Worm (Caenorhabditis elegans) whole organism, L1 larva: ENCODE results near the gene C06C3.7.

Experiments used
- C04F5.9 ChIP-seq: sonication (generic microtip); optimal IDR thresholded peaks from 2 replicates; lab custom pipeline; 2016; ENCODE audit warnings: missing genetic modification characterization, missing compliant biosample characterization
- C34B4.2 ChIP-seq: sonication (generic microtip); optimal IDR thresholded peaks from 2 replicates; lab custom pipeline; 2017; ENCODE audit warnings: mild to moderate bottlenecking, missing genetic modification characterization, missing compliant biosample characterization
- F16B12.6 ChIP-seq: fragments of 150-350 bp; optimal IDR thresholded peaks from 2 replicates; lab custom pipeline; 2014; ENCODE audit warnings: missing biosample characterization, missing genetic modification characterization
- Y116A8C.19 ChIP-seq: sonication (generic microtip); optimal IDR thresholded peaks from 2 replicates; lab custom pipeline; 2016; ENCODE audit warnings: missing compliant biosample characterization, missing genetic modification characterization, borderline replicate concordance
- aha-1 ChIP-seq: fragments of 150-350 bp; optimal IDR thresholded peaks from 2 replicates; lab custom pipeline; 2014; ENCODE audit warnings: missing biosample characterization, missing genetic modification characterization
- ceh-63 ChIP-seq: fragments of 200-800 bp; sonication (Bioruptor generic); optimal IDR thresholded peaks from 2 replicates; lab custom pipeline; 2018; ENCODE audit warnings: mild to moderate bottlenecking, missing genetic modification characterization, missing compliant biosample characterization
- ceh-88 ChIP-seq: fragments of 200-800 bp; sonication (Bioruptor generic); IDR thresholded peaks from 2 replicates; pipeline ENCODE4 v1.3.6; 2022; ENCODE audit warnings: missing genetic modification characterization, missing compliant biosample characterization
- ces-1 ChIP-seq: fragments of 150-350 bp; optimal IDR thresholded peaks from 2 replicates; lab custom pipeline; 2014; ENCODE audit warnings: missing biosample characterization, missing genetic modification reagents, missing genetic modification characterization
- dpl-1 ChIP-seq, 3 experiments: fragments of 150-350 bp in 2 of 3; sonication (generic microtip) in 1 of 3; optimal IDR thresholded peaks; 2 replicates each; lab custom pipeline; 2014 to 2017; ENCODE audit warnings: missing biosample characterization in 3 of 3, missing genetic modification characterization in 3 of 3, missing genetic modification reagents in 3 of 3
- dsc-1 ChIP-seq: sonication (generic microtip); optimal IDR thresholded peaks from 2 replicates; lab custom pipeline; 2016; ENCODE audit warnings: mild to moderate bottlenecking, missing genetic modification characterization, missing compliant biosample characterization
- efl-1 ChIP-seq, 4 experiments: fragments of 150-350 bp; optimal IDR thresholded peaks in 3 of 4; peaks in 1 of 4; 1 replicate in 1 of 4; 2 replicates in 3 of 4; lab custom pipeline; 2014; ENCODE audit warnings: missing biosample characterization in 2 of 4, missing genetic modification characterization in 2 of 4, missing genetic modification reagents in 2 of 4
- egl-27 ChIP-seq, 2 experiments: fragments of 150-350 bp in 1 of 2; sonication (generic microtip); optimal IDR thresholded peaks; 3 replicates each; lab custom pipeline; 2017 to 2018; ENCODE audit warnings: missing biosample characterization in 2 of 2, missing genetic modification characterization in 2 of 2, missing genetic modification reagents in 2 of 2
- elt-2 ChIP-seq: sonication (generic microtip); optimal IDR thresholded peaks from 2 replicates; lab custom pipeline; 2016; ENCODE audit warnings: missing genetic modification characterization, mild to moderate bottlenecking, inconsistent platforms, missing compliant biosample characterization, missing genetic modification reagents
- fkh-4 ChIP-seq: sonication (generic microtip); optimal IDR thresholded peaks from 2 replicates; lab custom pipeline; 2016; ENCODE audit warnings: missing compliant biosample characterization, missing genetic modification characterization, borderline replicate concordance
- hlh-4 ChIP-seq: sonication (generic microtip); optimal IDR thresholded peaks from 2 replicates; lab custom pipeline; 2016; ENCODE audit warnings: mild to moderate bottlenecking, missing genetic modification characterization, missing compliant biosample characterization
- irx-1 ChIP-seq: sonication (generic microtip); optimal IDR thresholded peaks from 2 replicates; lab custom pipeline; 2016; ENCODE audit warnings: missing genetic modification characterization, missing compliant biosample characterization
- jun-1 ChIP-seq: fragments of 150-350 bp; optimal IDR thresholded peaks from 2 replicates; lab custom pipeline; 2014; ENCODE audit warnings: missing biosample characterization, missing genetic modification reagents, missing genetic modification characterization
- lin-15B ChIP-seq: fragments of 150-350 bp; sonication (generic microtip); optimal IDR thresholded peaks from 3 replicates; lab custom pipeline; 2014; ENCODE audit warnings: missing biosample characterization, missing genetic modification characterization
- lin-35 ChIP-seq, 2 experiments: fragments of 150-350 bp; optimal IDR thresholded peaks; 2 replicates each; lab custom pipeline; 2014; ENCODE audit warnings: missing biosample characterization in 2 of 2, missing genetic modification characterization in 2 of 2, missing genetic modification reagents in 2 of 2
- mdl-1 ChIP-seq, 2 experiments: fragments of 150-350 bp; optimal IDR thresholded peaks; 2 replicates each; lab custom pipeline; 2014 to 2017; ENCODE audit warnings: missing biosample characterization in 2 of 2, missing genetic modification characterization in 2 of 2, inconsistent platforms in 1 of 2
- mef-2 ChIP-seq: fragments of 150-350 bp; optimal IDR thresholded peaks from 2 replicates; lab custom pipeline; 2014; ENCODE audit warnings: missing biosample characterization, missing genetic modification characterization
- nhr-11 ChIP-seq: fragments of 150-350 bp; optimal IDR thresholded peaks from 2 replicates; lab custom pipeline; 2014; ENCODE audit warnings: missing biosample characterization, missing genetic modification characterization
- nhr-19 ChIP-seq: fragments of 200-800 bp; sonication (Bioruptor generic); conservative IDR thresholded peaks from 2 replicates; pipeline ENCODE4 v1.3.6; 2022; ENCODE audit warnings: missing genetic modification characterization, missing compliant biosample characterization
- nhr-20 ChIP-seq: sonication (generic microtip); optimal IDR thresholded peaks from 2 replicates; lab custom pipeline; 2016; ENCODE audit warnings: mild to moderate bottlenecking, missing genetic modification characterization, missing compliant biosample characterization
- nhr-237 ChIP-seq: fragments of 150-350 bp; optimal IDR thresholded peaks from 2 replicates; lab custom pipeline; 2014; ENCODE audit warnings: missing biosample characterization, missing genetic modification characterization
- nhr-76 ChIP-seq: sonication (generic microtip); optimal IDR thresholded peaks from 2 replicates; lab custom pipeline; 2017; ENCODE audit warnings: missing biosample characterization, missing genetic modification characterization
- nhr-85 ChIP-seq: sonication (generic microtip); peaks from one replicate; lab custom pipeline; 2016; ENCODE audit warnings: missing genetic modification characterization, inconsistent platforms, missing compliant biosample characterization
- nhr-90 ChIP-seq: sonication (generic microtip); optimal IDR thresholded peaks from 2 replicates; lab custom pipeline; 2016; ENCODE audit warnings: mild to moderate bottlenecking, missing genetic modification characterization, missing compliant biosample characterization; ENCODE audit not compliant: poor library complexity
- pag-3 ChIP-seq: sonication (generic microtip); optimal IDR thresholded peaks from 2 replicates; lab custom pipeline; 2017; ENCODE audit warnings: missing genetic modification characterization, mild to moderate bottlenecking, missing compliant biosample characterization, antibody characterized with exemption, borderline replicate concordance; ENCODE audit not compliant: insufficient read depth
- pax-3 ChIP-seq: fragments of 200-800 bp; sonication (Bioruptor generic); optimal IDR thresholded peaks from 2 replicates; lab custom pipeline; 2018; ENCODE audit warnings: mild to moderate bottlenecking, missing genetic modification characterization, moderate library complexity, missing compliant biosample characterization
- snpc-4 ChIP-seq: fragments of 150-350 bp; optimal IDR thresholded peaks from 2 replicates; lab custom pipeline; 2014; ENCODE audit warnings: missing biosample characterization, missing genetic modification characterization
- sox-4 ChIP-seq: sonication (generic microtip); optimal IDR thresholded peaks from 2 replicates; lab custom pipeline; 2016; ENCODE audit warnings: missing genetic modification characterization, missing compliant biosample characterization
- unc-30 ChIP-seq: sonication (generic microtip); optimal IDR thresholded peaks from 2 replicates; lab custom pipeline; 2017; ENCODE audit warnings: missing biosample characterization, missing genetic modification characterization
- unc-62 ChIP-seq: fragments of 150-350 bp; optimal IDR thresholded peaks from 2 replicates; lab custom pipeline; 2014; ENCODE audit warnings: missing biosample characterization, missing genetic modification reagents, missing genetic modification characterization
- xbp-1 ChIP-seq: sonication (generic microtip); optimal IDR thresholded peaks from 2 replicates; lab custom pipeline; 2016; ENCODE audit warnings: missing genetic modification characterization, missing compliant biosample characterization
- zag-1 ChIP-seq: fragments of 150-350 bp; optimal IDR thresholded peaks from 2 replicates; lab custom pipeline; 2014; ENCODE audit warnings: missing biosample characterization, missing genetic modification characterization

The C06C3.7 gene

DNA sequence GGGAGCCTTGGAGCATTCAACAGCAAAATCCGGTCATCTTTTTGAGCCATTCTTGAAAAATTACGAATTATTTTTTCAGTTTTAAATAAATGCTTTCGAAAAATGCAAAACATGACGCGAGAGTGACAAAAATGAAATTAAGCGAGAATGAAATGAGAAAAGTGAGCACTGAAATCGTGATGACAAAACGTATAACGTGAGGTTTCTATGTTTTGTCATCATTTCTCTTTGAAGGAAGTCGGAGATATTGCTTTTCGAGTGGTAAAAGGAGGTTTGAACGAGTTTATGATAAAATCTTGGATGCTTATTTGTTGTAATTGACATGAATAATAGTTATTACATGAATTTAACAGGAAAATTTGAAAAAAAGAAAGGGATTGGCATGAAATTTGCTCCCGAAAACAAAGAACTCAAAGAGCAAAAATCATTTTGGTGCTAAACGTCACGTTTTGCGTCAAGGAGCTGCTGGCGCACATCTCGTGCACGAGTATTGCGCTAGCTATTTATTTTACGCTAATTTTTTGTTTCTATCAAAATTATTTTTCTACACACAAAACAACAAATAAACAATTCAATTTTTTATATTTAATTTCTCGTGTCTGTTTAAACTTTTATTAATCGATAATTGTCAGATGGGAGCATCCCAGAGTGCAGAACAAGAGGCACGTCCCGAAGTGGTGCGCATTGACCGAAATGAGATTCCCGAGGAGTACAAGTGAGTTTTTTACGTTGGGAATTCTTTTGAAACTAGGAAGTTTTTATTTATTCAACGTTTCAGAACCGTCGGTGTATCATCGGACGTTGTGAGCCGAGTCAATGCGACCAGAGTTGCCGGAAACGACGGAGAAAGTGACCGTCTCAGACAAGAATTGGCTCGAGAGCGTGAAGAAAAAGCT is 31.3 kb downstream of the C06C3.7 start, which contains the start of the genes gss-1 and chch-3 (continued):
- TF ChIP-seq zag-1 (no peak), mef-2 (no peak), pag-3 (tag; lab: Kevin White, UChicago) (no peak), nhr-76 (no peak), nhr-85 (tag; lab: Kevin White, UChicago) (peak; percentile 80), lin-35 (GFP tag; optimal IDR thresholded peaks at IDR 0.05; lab: Kevin White, UChicago) (peak; percentile 75 to 81), nhr-19 (GFP tag; lab: Robert Waterston, UW) (peak; percentile 77), nhr-20 (tag; lab: Kevin White, UChicago) (peak; percentile 80), nhr-237 (tag; lab: Kevin White, UChicago) (no peak), ceh-88 (no peak), dpl-1 (GFP tag; optimal IDR thresholded peaks at IDR 0.05; lab: Kevin White, UChicago) (peak; percentile 44 to 77 (median 75)), irx-1 (tag; lab: Kevin White, UChicago) (no peak), F16B12.6 (tag; lab: Kevin White, UChicago) (peak; percentile 58), snpc-4 (tag; lab: Kevin White, UChicago) (peak; percentile 46), nhr-90 (tag; lab: Kevin White, UChicago) (peak; percentile 28), C34B4.2 (tag; lab: Kevin White, UChicago) (no peak), fkh-4 (tag; lab: Kevin White, UChicago) (no peak), lin-15B (tag; lab: Kevin White, UChicago) (peak; percentile 48), dsc-1 (tag; lab: Kevin White, UChicago) (no peak), C04F5.9 (tag; lab: Kevin White, UChicago) (peak; percentile 24), unc-62 (GFP tag; lab: Kevin White, UChicago) (no peak), egl-27 (tag; optimal IDR thresholded peaks at IDR 0.05; lab: Kevin White, UChicago) (no peak), ces-1 (GFP tag; lab: Kevin White, UChicago) (no peak), aha-1 (no peak), unc-30 (tag; lab: Kevin White, UChicago) (no peak), sox-4 (tag; lab: Kevin White, UChicago) (no peak), ceh-63 (GFP tag; lab: Kevin White, UChicago) (no peak), Y116A8C.19 (tag; lab: Kevin White, UChicago) (no peak), pax-3 (tag; lab: Kevin White, UChicago) (no peak), jun-1 (tag; lab: Kevin White, UChicago) (no peak), nhr-11 (tag; lab: Kevin White, UChicago) (peak; percentile 61), xbp-1 (tag; lab: Kevin White, UChicago) (peak; percentile 65), mdl-1 (tag; optimal IDR thresholded peaks at IDR 0.05; lab: Kevin White, UChicago) (peak in 1 of 2 experiments; percentile 63)

ce11 chrII:9418065-9418567 is 32.8 kb downstream of the C06C3.7 start, which contains the start of the genes M176.4 and M176.16:
TSS of gene M176.4 (plus strand) at chrII:9418365.
TSS of gene M176.16 (plus strand) at chrII:9418517.
- no peak for TF ChIP-seq irx-1 (tag; lab: Kevin White, UChicago)
- TF ChIP-seq efl-1 (optimal IDR thresholded peaks at IDR 0.05; lab: Kevin White, UChicago) = no peak
- peak in 1 of 2 experiments; percentile 52 for TF ChIP-seq efl-1 (GFP tag; optimal IDR thresholded peaks at IDR 0.05 in 1 of 2; lab: Kevin White, UChicago)
- peak; percentile 3 for TF ChIP-seq nhr-85 (tag; lab: Kevin White, UChicago)

ce11 chrII:9418843-9419532 is 33.6 kb downstream of the C06C3.7 start:
- TF ChIP-seq hlh-4 (tag; lab: Kevin White, UChicago) (no peak), elt-2 (tag; lab: Kevin White, UChicago) (peak; percentile 18)
- TF ChIP-seq, all 84 proteins: peak for 1
